Fruit fly (Drosophila melanogaster) whole organism, pupa: Measurements from ENCODE around the gene htl.

Experiments
- CG10348 ChIP-seq: fragments of 200-800 bp; sonication (Bioruptor generic); IDR thresholded peaks from 2 replicates; pipeline ENCODE4 v1.3.6; 2022; ENCODE audit warnings: missing biosample characterization, missing genetic modification characterization
- CG15710 ChIP-seq: fragments of 200-800 bp; sonication (Bioruptor generic); optimal IDR thresholded peaks from 2 replicates; lab custom pipeline; 2018; ENCODE audit warnings: missing biosample characterization, mild to moderate bottlenecking, missing genetic modification characterization, moderate library complexity
- CG4496 ChIP-seq: fragments of 200-800 bp; sonication (Bioruptor generic); IDR thresholded peaks from 3 replicates; pipeline ENCODE4 v1.3.6; 2022; ENCODE audit warnings: missing biosample characterization, missing genetic modification characterization
- CG8301 ChIP-seq: fragments of 200-800 bp; sonication (Bioruptor generic); optimal IDR thresholded peaks from 2 replicates; lab custom pipeline; 2018; ENCODE audit warnings: missing biosample characterization, mild to moderate bottlenecking, missing genetic modification characterization
- Ets98B ChIP-seq: fragments of 200-800 bp; sonication (Bioruptor generic); IDR thresholded peaks from 2 replicates; pipeline ENCODE4 v1.3.6; 2022; ENCODE audit warnings: missing biosample characterization, missing genetic modification characterization
- Pif1A ChIP-seq: fragments of 200-800 bp; sonication (Bioruptor generic); optimal IDR thresholded peaks from 3 replicates; lab custom pipeline; 2016; ENCODE audit warnings: missing biosample characterization, missing genetic modification characterization
- Snoo ChIP-seq: fragments of 200-800 bp; sonication (Bioruptor generic); optimal IDR thresholded peaks from 3 replicates; lab custom pipeline; 2017; ENCODE audit warnings: missing biosample characterization, mild to moderate bottlenecking, missing genetic modification characterization, inconsistent platforms
- gl ChIP-seq: fragments of 200-800 bp; sonication (Bioruptor generic); optimal IDR thresholded peaks from 2 replicates; lab custom pipeline; 2018; ENCODE audit warnings: missing biosample characterization, mild to moderate bottlenecking, missing genetic modification characterization
- rn ChIP-seq: fragments of 200-800 bp; sonication (Bioruptor generic); IDR thresholded peaks from 2 replicates; pipeline ENCODE4 v1.3.6; 2022; ENCODE audit warnings: missing biosample characterization, missing genetic modification characterization

- TF ChIP-seq CG15710 (tag; lab: Kevin White, UChicago): peak; percentile 66
- peak; percentile 56 for TF ChIP-seq Pif1A (GFP tag; lab: Kevin White, UChicago)
- TF ChIP-seq Snoo: peak; percentile 24
- TF ChIP-seq CG8301: peak; percentile 73
- no peak for TF ChIP-seq CG10348 (GFP tag; lab: Robert Waterston, UW)
- TF ChIP-seq Ets98B (GFP tag; lab: Robert Waterston, UW): no peak; the same call in 1 of the 2 replicates
- TF ChIP-seq rn: no peak
- TF ChIP-seq gl (tag; lab: Kevin White, UChicago): peak; percentile 31
- TF ChIP-seq CG4496 (GFP tag; lab: Robert Waterston, UW): no peak
These were observed 3.3 kb downstream of the htl start for dm6 chr3R:18049272-18050015.
